Worm (Caenorhabditis elegans): ENCODE measurements around the gene bgnt-1.1.

bgnt-1.1 gene

ce11 chrIV:10438901-10439300 lies 33.7 kb upstream of the bgnt-1.1 start, which contains the start of gene F13B12.3:
TSS of gene F13B12.3 (plus strand) at chrIV:10439123.
- no peak for TF ChIP-seq nhr-11 (tag; optimal IDR thresholded peaks at IDR 0.05)
- no peak for TF ChIP-seq tbx-2 (tag; optimal IDR thresholded peaks at IDR 0.05)
- no peak for TF ChIP-seq ceh-82 (tag; optimal IDR thresholded peaks at IDR 0.05)
- no peak for TF ChIP-seq nhr-77 (tag; optimal IDR thresholded peaks at IDR 0.05)
- TF ChIP-seq elt-2 (tag; optimal IDR thresholded peaks at IDR 0.05): peak; percentile 90
- TF ChIP-seq unc-39 (tag; optimal IDR thresholded peaks at IDR 0.05): no peak
- no peak for TF ChIP-seq egl-27 (tag; optimal IDR thresholded peaks at IDR 0.05)
- TF ChIP-seq nhr-76 (tag; optimal IDR thresholded peaks at IDR 0.05): no peak
- TF ChIP-seq aly-2 (tag; optimal IDR thresholded peaks at IDR 0.05): no peak
- TF ChIP-seq pha-4 (tag; optimal IDR thresholded peaks at IDR 0.05): peak; percentile 15
- TF ChIP-seq nhr-23 (tag; optimal IDR thresholded peaks at IDR 0.05): no peak
- no peak for TF ChIP-seq ama-1 (optimal IDR thresholded peaks at IDR 0.05)
- TF ChIP-seq egl-5 (tag; optimal IDR thresholded peaks at IDR 0.05): no peak
- no peak for TF ChIP-seq mdl-1 (tag; optimal IDR thresholded peaks at IDR 0.05)
- peak; percentile 90 for TF ChIP-seq pqm-1 (tag; optimal IDR thresholded peaks at IDR 0.05)
- TF ChIP-seq lin-39 (tag; optimal IDR thresholded peaks at IDR 0.05): no peak
- no peak for TF ChIP-seq ztf-4 (tag; optimal IDR thresholded peaks at IDR 0.05)

DNA sequence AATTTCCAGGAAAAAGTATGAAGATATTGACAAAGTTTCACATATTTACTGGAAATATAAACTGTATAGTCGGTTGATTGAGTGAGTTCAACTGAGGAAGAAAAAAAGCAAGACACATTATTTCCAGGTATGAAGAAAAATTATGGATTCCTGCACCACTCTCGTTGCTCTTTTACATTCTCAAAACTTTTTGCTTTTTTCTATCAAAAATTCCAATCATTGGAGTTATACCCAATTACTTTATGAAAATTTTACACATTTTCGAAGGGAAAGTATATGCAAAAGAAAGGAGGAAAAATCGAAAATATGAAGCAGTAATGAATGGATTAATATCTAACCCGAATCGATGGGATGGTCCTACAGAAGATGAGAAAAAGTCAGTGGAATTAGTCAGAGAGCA lies 29.7 kb upstream of the bgnt-1.1 start:
- TF ChIP-seq jun-1 (tag; optimal IDR thresholded peaks at IDR 0.05) (no peak), daf-12 (tag; optimal IDR thresholded peaks at IDR 0.05) (no peak), elt-1 (tag; optimal IDR thresholded peaks at IDR 0.05) (no peak)

ce11 chrIV:10443510-10443909 lies 29.1 kb upstream of the bgnt-1.1 start, which contains the start of gene F13B12.7:
TSS of gene F13B12.7 (plus strand) at chrIV:10443810.
- no peak for TF ChIP-seq nhr-28 (tag; optimal IDR thresholded peaks at IDR 0.05)
- no peak for TF ChIP-seq zag-1 (tag; optimal IDR thresholded peaks at IDR 0.05)
- no peak for TF ChIP-seq elt-3 (tag; optimal IDR thresholded peaks at IDR 0.05)

ce11 chrIV:10449799-10450198 lies 22.8 kb upstream of the bgnt-1.1 start, which contains the start of gene F13B12.4:
TSS of gene F13B12.4 (minus strand) at chrIV:10449899.
- TF ChIP-seq mml-1 (tag; optimal IDR thresholded peaks at IDR 0.05) (no peak), daf-12 (tag; optimal IDR thresholded peaks at IDR 0.05) (no peak), sea-2 (GFP tag; optimal IDR thresholded peaks at IDR 0.05) (no peak), unc-62 (GFP tag; optimal IDR thresholded peaks at IDR 0.05) (no peak), eor-1 (tag; optimal IDR thresholded peaks at IDR 0.05) (no peak), egl-5 (tag; optimal IDR thresholded peaks at IDR 0.05) (no peak), jun-1 (tag; optimal IDR thresholded peaks at IDR 0.05) (no peak), snpc-4 (tag; optimal IDR thresholded peaks at IDR 0.05) (no peak), ceh-82 (tag; optimal IDR thresholded peaks at IDR 0.05) (no peak), nhr-76 (tag; optimal IDR thresholded peaks at IDR 0.05) (no peak), ztf-11 (tag; optimal IDR thresholded peaks at IDR 0.05) (no peak), fos-1 (tag; optimal IDR thresholded peaks at IDR 0.05) (no peak), nfya-1 (tag; optimal IDR thresholded peaks at IDR 0.05; ENCODE audit: insufficient read depth) (no peak), hmg-11 (tag; optimal IDR thresholded peaks at IDR 0.05) (no peak), ama-1 (optimal IDR thresholded peaks at IDR 0.05) (no peak)

ce11 chrIV:10453001-10453400 lies 19.6 kb upstream of the bgnt-1.1 start, which contains the start of gene F01D4.8:
TSS of gene F01D4.8 (minus strand) at chrIV:10453101.
- no peak for TF ChIP-seq hmg-11 (tag; optimal IDR thresholded peaks at IDR 0.05)
- no peak for TF ChIP-seq lin-15B (tag; optimal IDR thresholded peaks at IDR 0.05)
- TF ChIP-seq nfya-1 (tag; optimal IDR thresholded peaks at IDR 0.05; ENCODE audit: insufficient read depth): no peak
- no peak for TF ChIP-seq egl-27 (tag; optimal IDR thresholded peaks at IDR 0.05)
- no peak for TF ChIP-seq zag-1 (tag; optimal IDR thresholded peaks at IDR 0.05)
- no peak for TF ChIP-seq ceh-82 (tag; optimal IDR thresholded peaks at IDR 0.05)
- TF ChIP-seq jun-1 (tag; optimal IDR thresholded peaks at IDR 0.05): no peak
- TF ChIP-seq ama-1 (optimal IDR thresholded peaks at IDR 0.05): no peak
- no peak for TF ChIP-seq elt-3 (tag; optimal IDR thresholded peaks at IDR 0.05)
- TF ChIP-seq ZK546.5 (tag; optimal IDR thresholded peaks at IDR 0.05): no peak
- no peak for TF ChIP-seq aly-2 (tag; optimal IDR thresholded peaks at IDR 0.05)
- no peak for TF ChIP-seq ztf-4 (tag; optimal IDR thresholded peaks at IDR 0.05)
- no peak for TF ChIP-seq R02D3.7 (tag; optimal IDR thresholded peaks at IDR 0.05)
